Worm (Caenorhabditis elegans): Measurements from ENCODE around the gene F15D4.4.
A peak's percentile ranks its signal among the peaks of the same experiment; 100 is the strongest.

The F15D4.4 gene

DNA sequence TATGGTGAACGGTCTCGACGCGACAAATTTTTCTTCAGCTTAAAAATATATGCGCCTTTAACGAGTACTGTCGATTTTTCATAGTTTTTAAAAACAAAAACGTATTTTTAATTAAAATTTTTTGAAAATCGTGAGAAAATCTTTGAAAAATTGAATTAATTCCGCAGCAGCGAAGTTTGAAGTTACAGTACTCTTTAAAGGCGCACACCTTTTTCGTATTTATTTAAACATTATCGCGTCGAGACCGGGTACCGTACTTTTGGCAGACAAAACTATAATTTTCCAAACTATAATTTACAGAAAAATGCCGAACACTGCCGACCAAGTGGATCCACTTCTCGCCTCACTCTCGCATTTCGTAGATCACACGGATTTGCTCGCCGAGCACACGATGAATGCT, 27.1 kb downstream of the F15D4.4 start, which contains the start of gene F15D4.2:
F15D4.2 (plus strand) TSS at position 301 of the 400 bp plus-strand sequence.
- no peak for TF ChIP-seq ets-7 (tag; optimal IDR thresholded peaks at IDR 0.05)
- TF ChIP-seq sea-1 (GFP tag; conservative IDR thresholded peaks at IDR 0.05) = no peak
- TF ChIP-seq tra-4 (tag; optimal IDR thresholded peaks at IDR 0.05) = no peak
- TF ChIP-seq F13C5.2 (tag; optimal IDR thresholded peaks at IDR 0.05) = no peak
- no peak for TF ChIP-seq aly-1 (tag; optimal IDR thresholded peaks at IDR 0.05)
- no peak for TF ChIP-seq ceh-13 (GFP tag; optimal IDR thresholded peaks at IDR 0.05)
- TF ChIP-seq tbx-37 (GFP tag; conservative IDR thresholded peaks at IDR 0.05) = no peak
- TF ChIP-seq hmbx-1 (tag; optimal IDR thresholded peaks at IDR 0.05) = no peak
- no peak for TF ChIP-seq ama-1 (optimal IDR thresholded peaks at IDR 0.05)
- TF ChIP-seq hmg-4 (GFP tag; optimal IDR thresholded peaks at IDR 0.05) = no peak
- TF ChIP-seq pes-1 (GFP tag; IDR thresholded peaks at IDR 0.05) = no peak

DNA sequence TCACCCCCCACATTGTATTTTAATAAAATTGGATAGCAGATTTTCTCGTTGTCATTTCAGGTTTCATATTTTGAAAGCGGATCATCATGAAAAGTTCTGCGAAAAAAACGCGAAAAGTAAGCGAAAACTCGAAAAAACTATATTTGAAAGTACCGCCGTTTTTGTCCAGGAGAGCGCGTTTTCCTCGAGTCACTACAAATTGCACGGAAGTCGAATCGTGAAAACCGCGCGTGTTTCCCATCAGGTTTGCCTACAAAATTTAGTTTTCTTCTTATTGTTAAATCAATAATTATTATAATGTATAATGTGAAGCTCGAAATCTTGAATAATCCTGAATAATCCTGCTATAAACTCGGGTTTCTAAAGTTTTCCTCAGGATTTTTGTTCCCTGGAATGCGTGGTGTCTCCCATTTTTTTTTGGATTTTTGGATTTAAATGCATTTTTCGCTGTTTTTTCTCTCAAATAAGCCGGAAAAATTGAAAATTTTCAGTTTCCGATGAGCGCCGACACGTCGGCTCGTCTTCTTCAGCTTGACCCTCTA, 43.2 kb downstream of the F15D4.4 start, which contains the start of gene btf-1:
btf-1 (plus strand) TSS at position 492 of the 542 bp plus-strand sequence.
- no peak for TF ChIP-seq flt-1 (GFP tag; IDR thresholded peaks at IDR 0.05)
- no peak for TF ChIP-seq aly-1 (tag; optimal IDR thresholded peaks at IDR 0.05)
- TF ChIP-seq tbx-37 (GFP tag; conservative IDR thresholded peaks at IDR 0.05) = no peak
- TF ChIP-seq ets-7 (tag; optimal IDR thresholded peaks at IDR 0.05) = no peak
- peak; percentile 32 for TF ChIP-seq tra-4 (tag; optimal IDR thresholded peaks at IDR 0.05)
- 0 out of 2 replicates have a peak, but pooled peaks have one; percentile 18 for TF ChIP-seq tbx-11 (GFP tag; IDR thresholded peaks at IDR 0.05)
- TF ChIP-seq ceh-13 (GFP tag; optimal IDR thresholded peaks at IDR 0.05) = peak; percentile 24
- TF ChIP-seq scrt-1 (GFP tag; IDR thresholded peaks at IDR 0.05) = no peak
- TF ChIP-seq hmbx-1 (tag; optimal IDR thresholded peaks at IDR 0.05) = no peak
- no peak for TF ChIP-seq hnd-1 (tag; optimal IDR thresholded peaks at IDR 0.05)
- peak; percentile 41; the same call in 1 of the 2 replicates for TF ChIP-seq pes-1 (GFP tag; IDR thresholded peaks at IDR 0.05)
- no peak for TF ChIP-seq ceh-36 (tag; optimal IDR thresholded peaks at IDR 0.05)
- TF ChIP-seq sea-1 (GFP tag; conservative IDR thresholded peaks at IDR 0.05) = no peak
- peak; percentile 23 for TF ChIP-seq ama-1 (optimal IDR thresholded peaks at IDR 0.05)
- TF ChIP-seq B0310.2 (tag; optimal IDR thresholded peaks at IDR 0.05) = no peak
- TF ChIP-seq hmg-4 (GFP tag; optimal IDR thresholded peaks at IDR 0.05) = no peak
- TF ChIP-seq F13C5.2 (tag; optimal IDR thresholded peaks at IDR 0.05) = peak; percentile 73

DNA sequence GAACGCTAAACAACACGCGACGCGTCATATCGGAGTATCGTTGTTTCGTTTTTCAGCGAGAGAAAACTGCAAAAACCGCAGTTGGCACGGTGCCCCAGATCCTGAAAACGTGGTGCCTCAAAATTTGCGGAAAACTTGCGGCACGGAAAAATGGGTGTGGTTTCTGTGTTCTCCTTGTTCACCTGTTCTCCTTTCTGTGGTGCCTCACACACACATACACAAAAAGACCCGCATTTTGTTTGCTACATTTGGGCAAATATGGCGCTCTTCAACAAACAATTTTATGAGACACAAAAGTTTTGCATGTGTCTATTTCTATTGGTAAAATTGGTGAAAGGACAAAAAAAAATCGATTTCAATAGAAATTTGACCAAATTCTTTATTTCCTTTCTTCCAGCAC, 44.1 kb downstream of the F15D4.4 start:
- TF ChIP-seq hmbx-1 (tag; optimal IDR thresholded peaks at IDR 0.05) = no peak
- TF ChIP-seq pes-1 (GFP tag; IDR thresholded peaks at IDR 0.05) = peak; percentile 51; the same call in 1 of the 2 replicates
- TF ChIP-seq tra-4 (tag; optimal IDR thresholded peaks at IDR 0.05) = no peak
- no peak for TF ChIP-seq B0310.2 (tag; optimal IDR thresholded peaks at IDR 0.05)

DNA sequence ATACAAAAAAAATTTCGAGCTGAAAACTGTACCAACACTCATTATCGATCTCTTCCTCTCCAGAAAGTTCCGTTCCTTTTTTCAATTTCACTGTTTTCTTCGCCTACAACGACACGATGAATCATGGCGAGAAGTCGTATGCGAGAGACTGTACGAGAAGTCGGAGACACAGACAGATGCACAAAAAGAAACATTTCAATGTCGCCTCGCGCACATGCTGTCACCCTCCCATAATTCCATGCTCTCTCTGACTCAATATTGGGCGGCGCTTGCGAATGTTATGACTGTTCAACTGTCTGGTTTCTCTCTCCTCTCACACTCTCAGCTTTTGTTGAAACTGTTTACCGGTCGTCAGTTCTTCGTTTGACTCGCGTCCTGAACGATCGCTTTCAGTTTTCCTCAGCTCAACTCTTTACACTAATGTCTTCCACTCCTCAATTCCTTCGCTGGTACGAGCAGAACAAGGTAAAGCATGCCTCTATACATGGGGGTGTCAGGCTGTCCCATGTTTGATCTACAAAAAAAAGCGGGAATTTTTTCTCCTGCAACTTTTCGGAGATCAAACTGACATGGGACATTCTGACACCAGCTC, 46.1 kb downstream of the F15D4.4 start:
- no peak for TF ChIP-seq hnd-1 (tag; optimal IDR thresholded peaks at IDR 0.05)
- no peak for TF ChIP-seq scrt-1 (GFP tag; IDR thresholded peaks at IDR 0.05)
- no peak for TF ChIP-seq aly-1 (tag; optimal IDR thresholded peaks at IDR 0.05)
- TF ChIP-seq B0310.2 (tag; optimal IDR thresholded peaks at IDR 0.05) = no peak
- TF ChIP-seq ceh-36 (tag; optimal IDR thresholded peaks at IDR 0.05) = no peak
- TF ChIP-seq F13C5.2 (tag; optimal IDR thresholded peaks at IDR 0.05) = no peak
- no peak for TF ChIP-seq pes-1 (GFP tag; IDR thresholded peaks at IDR 0.05)
- TF ChIP-seq tra-4 (tag; optimal IDR thresholded peaks at IDR 0.05) = no peak
- no peak for TF ChIP-seq tbx-11 (GFP tag; IDR thresholded peaks at IDR 0.05)
- TF ChIP-seq hmbx-1 (tag; optimal IDR thresholded peaks at IDR 0.05) = no peak
- no peak for TF ChIP-seq ama-1 (optimal IDR thresholded peaks at IDR 0.05)
- TF ChIP-seq sea-1 (GFP tag; conservative IDR thresholded peaks at IDR 0.05) = no peak
- no peak for TF ChIP-seq hmg-4 (GFP tag; optimal IDR thresholded peaks at IDR 0.05)
- TF ChIP-seq flt-1 (GFP tag; IDR thresholded peaks at IDR 0.05) = no peak
- no peak for TF ChIP-seq ets-7 (tag; optimal IDR thresholded peaks at IDR 0.05)
- no peak for TF ChIP-seq ceh-13 (GFP tag; optimal IDR thresholded peaks at IDR 0.05)
- TF ChIP-seq tbx-37 (GFP tag; conservative IDR thresholded peaks at IDR 0.05) = no peak

DNA sequence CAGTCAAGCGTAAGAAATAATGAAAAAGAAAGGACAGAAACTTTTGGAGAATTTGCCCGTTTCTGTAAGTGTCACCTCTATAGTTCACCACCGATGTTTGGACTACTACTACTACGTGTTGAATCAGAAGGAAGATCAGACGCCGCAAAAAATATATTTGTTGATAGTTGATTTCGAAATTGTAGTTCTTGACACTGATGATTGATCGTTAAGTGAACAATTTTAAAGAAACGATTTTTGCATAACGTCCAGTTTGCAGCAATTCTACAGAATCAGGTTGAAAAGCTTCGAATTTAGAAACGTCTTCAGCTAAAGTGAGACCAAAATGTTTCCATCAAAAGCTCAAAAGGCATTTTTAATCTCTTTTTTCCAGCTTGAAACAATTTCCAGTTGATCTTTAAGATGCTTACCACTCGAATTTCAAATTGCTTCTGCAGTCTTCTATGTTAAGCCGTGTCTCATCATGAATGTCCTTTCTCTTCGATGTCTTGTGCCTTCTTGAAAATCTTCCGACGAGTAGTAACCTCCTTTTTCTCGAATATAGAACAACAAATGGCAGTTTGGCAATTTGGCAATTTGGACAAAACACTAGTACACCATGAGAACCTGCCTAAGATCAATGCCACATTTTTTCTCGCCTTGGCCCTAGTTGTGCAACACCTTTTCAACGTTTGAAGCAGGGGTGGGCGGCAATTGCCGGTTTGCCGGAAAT, 47.1 kb downstream of the F15D4.4 start:
- TF ChIP-seq aly-1 (tag; optimal IDR thresholded peaks at IDR 0.05) (no peak), tbx-11 (GFP tag; IDR thresholded peaks at IDR 0.05) (no peak), sea-1 (GFP tag; conservative IDR thresholded peaks at IDR 0.05) (no peak), B0310.2 (tag; optimal IDR thresholded peaks at IDR 0.05) (no peak), ceh-13 (GFP tag; optimal IDR thresholded peaks at IDR 0.05) (no peak), tbx-37 (GFP tag; conservative IDR thresholded peaks at IDR 0.05) (no peak), hnd-1 (tag; optimal IDR thresholded peaks at IDR 0.05) (no peak), ama-1 (optimal IDR thresholded peaks at IDR 0.05) (no peak), flt-1 (GFP tag; IDR thresholded peaks at IDR 0.05) (no peak), scrt-1 (GFP tag; IDR thresholded peaks at IDR 0.05) (no peak), hmg-4 (GFP tag; optimal IDR thresholded peaks at IDR 0.05) (no peak), hmbx-1 (tag; optimal IDR thresholded peaks at IDR 0.05) (no peak), ceh-36 (tag; optimal IDR thresholded peaks at IDR 0.05) (no peak), F13C5.2 (tag; optimal IDR thresholded peaks at IDR 0.05) (no peak), pes-1 (GFP tag; IDR thresholded peaks at IDR 0.05) (no peak), tra-4 (tag; optimal IDR thresholded peaks at IDR 0.05) (no peak)

DNA sequence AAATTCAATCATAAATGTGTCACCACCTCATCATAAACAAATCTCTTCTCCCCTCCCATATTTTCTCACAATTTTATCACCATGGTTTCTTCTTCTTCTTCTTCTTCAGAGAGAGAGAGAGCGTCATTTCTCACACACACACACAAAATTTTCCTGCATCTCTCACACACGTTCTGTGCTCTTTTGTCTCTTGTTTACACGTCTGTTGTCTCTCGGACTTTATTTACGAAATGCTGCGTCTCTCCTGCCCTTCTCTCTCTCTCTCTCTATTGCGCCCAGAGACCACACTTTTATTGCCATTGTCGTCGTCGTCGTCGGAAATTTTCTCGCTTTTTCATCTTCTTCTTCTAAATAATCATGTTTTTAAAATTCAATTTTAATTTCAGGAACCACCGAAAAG, 47.8 kb downstream of the F15D4.4 start, which contains the start of gene lec-1:
lec-1 (plus strand) TSS at position 387 of the 400 bp plus-strand sequence.
- TF ChIP-seq aly-1 (tag; optimal IDR thresholded peaks at IDR 0.05) = no peak
- TF ChIP-seq ama-1 (optimal IDR thresholded peaks at IDR 0.05) = no peak
- no peak for TF ChIP-seq tbx-37 (GFP tag; conservative IDR thresholded peaks at IDR 0.05)
- TF ChIP-seq scrt-1 (GFP tag; IDR thresholded peaks at IDR 0.05) = no peak
- no peak for TF ChIP-seq F13C5.2 (tag; optimal IDR thresholded peaks at IDR 0.05)
- TF ChIP-seq tbx-11 (GFP tag; IDR thresholded peaks at IDR 0.05) = no peak
- TF ChIP-seq flt-1 (GFP tag; IDR thresholded peaks at IDR 0.05) = no peak
- no peak for TF ChIP-seq ceh-13 (GFP tag; optimal IDR thresholded peaks at IDR 0.05)
- TF ChIP-seq ets-7 (tag; optimal IDR thresholded peaks at IDR 0.05) = no peak
- TF ChIP-seq hnd-1 (tag; optimal IDR thresholded peaks at IDR 0.05) = no peak
